Fruit fly (Drosophila melanogaster): Measurements from ENCODE around the gene CG43954.

Gene CG43954

DNA sequence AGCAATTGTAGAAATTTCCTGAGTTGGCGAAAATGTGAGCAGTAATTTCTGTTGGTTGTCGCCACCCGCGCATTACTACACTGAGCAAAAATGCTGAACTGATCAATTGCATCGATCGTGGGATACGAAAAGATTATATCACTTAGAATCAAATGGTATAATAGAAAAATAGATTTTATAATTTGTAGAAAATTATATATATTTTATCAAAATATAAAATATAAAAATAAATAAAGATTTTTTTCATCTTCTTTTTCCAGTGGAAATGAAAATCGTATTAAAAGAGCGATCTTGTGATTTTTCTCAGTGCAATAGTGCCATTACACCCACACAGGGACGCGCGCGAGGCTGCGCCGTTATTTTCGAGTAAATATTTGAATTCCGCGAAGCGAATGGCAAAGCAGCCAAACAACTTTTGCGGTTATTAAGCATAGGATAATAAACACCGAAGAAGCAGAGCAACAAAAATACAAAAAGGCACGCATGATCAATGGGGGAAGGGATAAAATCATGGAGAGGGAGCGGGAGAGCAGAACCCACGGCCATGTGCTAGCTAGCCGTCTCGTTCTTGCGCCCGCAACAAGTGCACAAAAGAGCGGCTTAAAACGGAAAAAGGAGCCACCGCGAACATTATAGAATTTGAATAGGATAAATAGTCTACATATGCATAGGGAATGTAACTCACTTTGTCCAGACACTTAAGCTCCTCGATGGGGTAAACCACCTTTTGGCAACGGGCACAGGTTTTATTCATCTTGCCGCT lies 1.0 kb downstream of the CG43954 start (continued):
- TF ChIP-seq vri (GFP tag; optimal IDR thresholded peaks at IDR 0.05) (no peak), CG4318 (GFP tag; optimal IDR thresholded peaks at IDR 0.05) (peak; percentile 52), CG6163 (GFP tag; IDR thresholded peaks at IDR 0.05) (peak; percentile 76; the same call in 1 of the 3 replicates), CG31627 (GFP tag; optimal IDR thresholded peaks at IDR 0.05) (no peak), cyc (GFP tag; optimal IDR thresholded peaks at IDR 0.05) (peak; percentile 30), CG3919 (GFP tag; optimal IDR thresholded peaks at IDR 0.05) (peak; percentile 22), achi (GFP tag; optimal IDR thresholded peaks at IDR 0.05) (peak; percentile 64), Hr4 (GFP tag; optimal IDR thresholded peaks at IDR 0.05) (peak; percentile 40), fd85E (GFP tag; optimal IDR thresholded peaks at IDR 0.05) (no peak), esn (GFP tag; optimal IDR thresholded peaks at IDR 0.05) (peak; percentile 37), CG11294 (GFP tag; IDR thresholded peaks at IDR 0.05) (peak; percentile 68; the same call in 1 of the 2 replicates), CG16779 (tag; optimal IDR thresholded peaks at IDR 0.05) (peak; percentile 48), salr (GFP tag; optimal IDR thresholded peaks at IDR 0.05) (peak; percentile 10 to 44), CG32006 (GFP tag; optimal IDR thresholded peaks at IDR 0.05) (peak; percentile 75), CG6276 (GFP tag; optimal IDR thresholded peaks at IDR 0.05) (peak; percentile 68), dac (GFP tag; optimal IDR thresholded peaks at IDR 0.05) (peak; percentile 23), Lpt (GFP tag; optimal IDR thresholded peaks at IDR 0.05) (peak; percentile 44), CG1621 (tag; optimal IDR thresholded peaks at IDR 0.05) (no peak), CG6792 (GFP tag; optimal IDR thresholded peaks at IDR 0.05) (peak; percentile 57), Smox (GFP tag; optimal IDR thresholded peaks at IDR 0.05) (no peak), CG8319 (GFP tag; optimal IDR thresholded peaks at IDR 0.05) (no peak), CG11902 (GFP tag; optimal IDR thresholded peaks at IDR 0.05) (peak; percentile 56), CG9139 (GFP tag; optimal IDR thresholded peaks at IDR 0.05) (peak; percentile 34), CG15336 (GFP tag; IDR thresholded peaks at IDR 0.05) (peak; percentile 81), fd59A (GFP tag; optimal IDR thresholded peaks at IDR 0.05) (no peak), Sox14 (GFP tag; optimal IDR thresholded peaks at IDR 0.05) (no peak), svp (GFP tag) (peak; percentile 86), Eip75B (GFP tag; optimal IDR thresholded peaks at IDR 0.05) (peak; percentile 8), net (GFP tag; optimal IDR thresholded peaks at IDR 0.05) (peak; percentile 45), CG11762 (GFP tag; optimal IDR thresholded peaks at IDR 0.05; ENCODE audit: insufficient read depth) (peak; percentile 1)

DNA sequence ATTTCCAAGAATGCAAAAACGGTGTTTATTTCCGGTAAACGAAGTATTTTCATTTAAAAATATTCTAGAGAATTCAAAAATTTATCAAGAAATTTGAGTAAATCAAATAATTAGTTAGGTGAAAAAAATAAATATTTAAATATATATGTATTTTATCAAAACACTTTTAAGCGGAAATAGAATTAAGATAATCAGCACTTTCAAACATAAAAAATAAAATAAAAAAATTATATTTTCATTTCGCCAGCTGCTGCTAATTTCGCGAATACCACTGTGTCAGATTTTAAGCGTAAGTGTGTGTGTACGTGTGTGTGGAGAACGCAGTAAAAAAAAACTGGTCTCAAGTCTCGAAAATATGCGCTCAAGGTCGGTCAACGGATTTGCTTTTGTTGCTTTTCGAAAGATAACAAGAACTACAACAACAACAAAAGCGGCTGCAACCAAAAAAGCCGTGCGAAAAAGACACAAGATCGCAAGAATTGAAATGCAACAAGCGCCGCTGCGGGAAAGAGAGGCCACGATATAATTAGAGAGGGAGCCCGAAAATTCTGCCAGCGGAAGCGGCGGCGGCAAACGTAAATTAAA lies 1.7 kb downstream of the CG43954 start:
- no peak for TF ChIP-seq CG8319 (GFP tag; optimal IDR thresholded peaks at IDR 0.05)
- peak; percentile 34 for TF ChIP-seq CG15336 (GFP tag; IDR thresholded peaks at IDR 0.05)
- no peak for TF ChIP-seq spab (GFP tag; optimal IDR thresholded peaks at IDR 0.05)
- TF ChIP-seq Eip75B (GFP tag; optimal IDR thresholded peaks at IDR 0.05) = no peak
- TF ChIP-seq CG11902 (GFP tag; optimal IDR thresholded peaks at IDR 0.05) = no peak
- no peak for TF ChIP-seq cyc (GFP tag; optimal IDR thresholded peaks at IDR 0.05)
- TF ChIP-seq CG11762 (GFP tag; optimal IDR thresholded peaks at IDR 0.05; ENCODE audit: insufficient read depth) = no peak
- TF ChIP-seq Sox102F (GFP tag; optimal IDR thresholded peaks at IDR 0.05) = no peak
- TF ChIP-seq acj6 (GFP tag; optimal IDR thresholded peaks at IDR 0.05) = peak; percentile 13
- no peak for TF ChIP-seq Smox (GFP tag; optimal IDR thresholded peaks at IDR 0.05)
- TF ChIP-seq CG8632 (GFP tag; optimal IDR thresholded peaks at IDR 0.05) = peak; percentile 18
- no peak for TF ChIP-seq Hr4 (GFP tag; optimal IDR thresholded peaks at IDR 0.05)
- TF ChIP-seq dac (GFP tag; optimal IDR thresholded peaks at IDR 0.05) = no peak
- no peak for TF ChIP-seq fd59A (GFP tag; optimal IDR thresholded peaks at IDR 0.05)
- TF ChIP-seq CG32006 (GFP tag; optimal IDR thresholded peaks at IDR 0.05) = no peak
- no peak for TF ChIP-seq esn (GFP tag; optimal IDR thresholded peaks at IDR 0.05)
- no peak for TF ChIP-seq Lpt (GFP tag; optimal IDR thresholded peaks at IDR 0.05)
- no peak for TF ChIP-seq Ets96B (tag; optimal IDR thresholded peaks at IDR 0.05)
- no peak for TF ChIP-seq CG10631 (GFP tag; optimal IDR thresholded peaks at IDR 0.05)
- TF ChIP-seq OdsH (GFP tag; optimal IDR thresholded peaks at IDR 0.05) = no peak
- TF ChIP-seq fkh (GFP tag; optimal IDR thresholded peaks at IDR 0.05) = no peak
- TF ChIP-seq Ets21C (GFP tag; optimal IDR thresholded peaks at IDR 0.05) = no peak
- no peak for TF ChIP-seq CG34406 (GFP tag; optimal IDR thresholded peaks at IDR 0.05)
- TF ChIP-seq salr (GFP tag; optimal IDR thresholded peaks at IDR 0.05) = no peak
- no peak for TF ChIP-seq CG10669 (GFP tag; optimal IDR thresholded peaks at IDR 0.05)
- no peak for TF ChIP-seq dsx (GFP tag; optimal IDR thresholded peaks at IDR 0.05; ENCODE audit: poor library complexity, severe bottlenecking)
- TF ChIP-seq eg (GFP tag; IDR thresholded peaks at IDR 0.05) = peak; percentile 48; the same call in 2 of the 3 replicates
- TF ChIP-seq Sox15 (GFP tag; optimal IDR thresholded peaks at IDR 0.05) = no peak
- TF ChIP-seq CG6276 (GFP tag; optimal IDR thresholded peaks at IDR 0.05) = no peak
- no peak for TF ChIP-seq CG16779 (tag; optimal IDR thresholded peaks at IDR 0.05)
- TF ChIP-seq Hr39 (GFP tag; optimal IDR thresholded peaks at IDR 0.05) = peak; percentile 45
- no peak for TF ChIP-seq Blimp-1 (GFP tag; optimal IDR thresholded peaks at IDR 0.05)

All from whole organism, prepupa.